Fruit fly (Drosophila melanogaster): ENCODE data around the gene Ddx56.
A peak's percentile ranks its signal among the peaks of the same experiment; 100 is the strongest.

Gene Ddx56

dm6 chrX:21375595-21376047 lies 12.1 kb downstream of the Ddx56 start (continued):
- TF ChIP-seq Taf1 (GFP tag; IDR thresholded peaks at IDR 0.05), result no peak
- no peak for TF ChIP-seq HLH54F (GFP tag; optimal IDR thresholded peaks at IDR 0.05)
- TF ChIP-seq ind (GFP tag; optimal IDR thresholded peaks at IDR 0.05), result peak; percentile 31
- peak; percentile 75 for TF ChIP-seq gem (tag; optimal IDR thresholded peaks at IDR 0.05)
- TF ChIP-seq CG14050 (GFP tag; IDR thresholded peaks at IDR 0.05), result no peak
- TF ChIP-seq CG7839 (tag; optimal IDR thresholded peaks at IDR 0.05), result peak; percentile 60
- no peak for TF ChIP-seq CG30020 (tag; optimal IDR thresholded peaks at IDR 0.05)
- TF ChIP-seq C15 (GFP tag; IDR thresholded peaks at IDR 0.05), result no peak
- TF ChIP-seq Usf (GFP tag; optimal IDR thresholded peaks at IDR 0.05), result no peak
- no peak for TF ChIP-seq CG14965 (GFP tag; optimal IDR thresholded peaks at IDR 0.05; ENCODE audit: borderline replicate concordance)
- no peak for TF ChIP-seq peb (GFP tag; IDR thresholded peaks at IDR 0.05)
- peak; percentile 11 for TF ChIP-seq CG15011 (GFP tag; optimal IDR thresholded peaks at IDR 0.05)
- peak; percentile 53; the same call in 2 of the 3 replicates for TF ChIP-seq row (GFP tag; IDR thresholded peaks at IDR 0.05)
- peak; percentile 65 for TF ChIP-seq grau (tag; optimal IDR thresholded peaks at IDR 0.05)
- no peak for TF ChIP-seq wek (GFP tag; optimal IDR thresholded peaks at IDR 0.05)
- TF ChIP-seq bigmax (GFP tag; optimal IDR thresholded peaks at IDR 0.05), result no peak
- no peak for TF ChIP-seq mirr (GFP tag; optimal IDR thresholded peaks at IDR 0.05)
- TF ChIP-seq Sry-δ (GFP tag; optimal IDR thresholded peaks at IDR 0.05), result no peak
- TF ChIP-seq CG2202 (tag; optimal IDR thresholded peaks at IDR 0.05), result no peak
- TF ChIP-seq onecut (GFP tag; IDR thresholded peaks at IDR 0.05), result no peak; the same call in 1 of the 2 replicates
- no peak for TF ChIP-seq CG13123 (GFP tag; optimal IDR thresholded peaks at IDR 0.05)
- TF ChIP-seq eyg (GFP tag; optimal IDR thresholded peaks at IDR 0.05), result no peak
- TF ChIP-seq Hsf (GFP tag; optimal IDR thresholded peaks at IDR 0.05), result no peak
- TF ChIP-seq Dp (GFP tag; optimal IDR thresholded peaks at IDR 0.05), result no peak
- TF ChIP-seq Tbp (GFP tag; optimal IDR thresholded peaks at IDR 0.05), result no peak
- no peak for TF ChIP-seq pan (optimal IDR thresholded peaks at IDR 0.05)
- no peak for TF ChIP-seq pan (GFP tag; optimal IDR thresholded peaks at IDR 0.05 in 1 of 2, IDR thresholded peaks at IDR 0.05 in 1 of 2)
- no peak for TF ChIP-seq CkIIα-i1 (GFP tag; IDR thresholded peaks at IDR 0.05)
- peak; percentile 41; the same call in 1 of the 2 replicates for TF ChIP-seq Xrp1 (GFP tag; IDR thresholded peaks at IDR 0.05)
- no peak for TF ChIP-seq nerfin-1 (tag; optimal IDR thresholded peaks at IDR 0.05)
- TF ChIP-seq dm (GFP tag; optimal IDR thresholded peaks at IDR 0.05), result no peak
- no peak for TF ChIP-seq chinmo (GFP tag; IDR thresholded peaks at IDR 0.05; ENCODE audit: partially characterized antibody)
- no peak for TF ChIP-seq kay (GFP tag; optimal IDR thresholded peaks at IDR 0.05)
- TF ChIP-seq Mad (GFP tag; optimal IDR thresholded peaks at IDR 0.05), result no peak
- no peak for TF ChIP-seq CG1529 (GFP tag; optimal IDR thresholded peaks at IDR 0.05)
- peak; percentile 11 for TF ChIP-seq CG6683 (GFP tag; optimal IDR thresholded peaks at IDR 0.05)
- peak; percentile 2 for TF ChIP-seq lbe (GFP tag; optimal IDR thresholded peaks at IDR 0.05)
- no peak for TF ChIP-seq hb (GFP tag; IDR thresholded peaks at IDR 0.05; ENCODE audit: partially characterized antibody)
- TF ChIP-seq hkb (optimal IDR thresholded peaks at IDR 0.05), result no peak
- 0 out of 2 replicates have a peak, but pooled peaks have one; percentile 7 for TF ChIP-seq hkb (GFP tag; IDR thresholded peaks at IDR 0.05)
- TF ChIP-seq amos (GFP tag; IDR thresholded peaks at IDR 0.05; ENCODE audit: partially characterized antibody), result no peak
- no peak for TF ChIP-seq Hey (tag; optimal IDR thresholded peaks at IDR 0.05)
- TF ChIP-seq CG1603 (tag; optimal IDR thresholded peaks at IDR 0.05), result no peak
- TF ChIP-seq insv (GFP tag; optimal IDR thresholded peaks at IDR 0.05), result no peak
- TF ChIP-seq nerfin-2 (GFP tag; IDR thresholded peaks at IDR 0.05; ENCODE audit: partially characterized antibody), result no peak
- no peak for TF ChIP-seq chm (GFP tag; IDR thresholded peaks at IDR 0.05)
- no peak for TF ChIP-seq CG33557 (GFP tag; optimal IDR thresholded peaks at IDR 0.05)
- no peak for TF ChIP-seq B-H2 (GFP tag; optimal IDR thresholded peaks at IDR 0.05)
- TF ChIP-seq Doc2 (GFP tag; IDR thresholded peaks at IDR 0.05), result no peak
- no peak for TF ChIP-seq bbx (GFP tag; IDR thresholded peaks at IDR 0.05; ENCODE audit: partially characterized antibody)
- no peak for TF ChIP-seq CG17912 (GFP tag; optimal IDR thresholded peaks at IDR 0.05)
- no peak for TF ChIP-seq CG7357 (GFP tag; IDR thresholded peaks at IDR 0.05)
